Worm (Caenorhabditis elegans) whole organism, young adult: Measurements from ENCODE around the gene C42C1.8.

Experiments
- B0336.3 ChIP-seq: fragments of 200-800 bp; sonication (Bioruptor generic); IDR thresholded peaks from 2 replicates; pipeline ENCODE4 v1.3.6; 2022; ENCODE audit warnings: missing genetic modification characterization, missing compliant biosample characterization
- C17E4.6 ChIP-seq: fragments of 200-800 bp; sonication (Bioruptor generic); IDR thresholded peaks from 2 replicates; pipeline ENCODE4 v1.3.6; 2022; ENCODE audit warnings: missing genetic modification reagents, missing genetic modification characterization, missing compliant biosample characterization
- F23B12.7 ChIP-seq: sonication (generic microtip); optimal IDR thresholded peaks from 2 replicates; lab custom pipeline; 2017; ENCODE audit warnings: missing genetic modification characterization, mild to moderate bottlenecking, missing compliant biosample characterization, antibody characterized with exemption, moderate library complexity; ENCODE audit not compliant: insufficient read depth
- F33H1.4 ChIP-seq: fragments of 200-800 bp; sonication (Bioruptor generic); IDR thresholded peaks from 2 replicates; pipeline ENCODE4 v1.3.6; 2022; ENCODE audit warnings: missing genetic modification reagents, missing genetic modification characterization, missing compliant biosample characterization
- F49E8.2 ChIP-seq: sonication (generic microtip); optimal IDR thresholded peaks from 3 replicates; lab custom pipeline; 2017; ENCODE audit warnings: missing genetic modification characterization, mild to moderate bottlenecking, missing compliant biosample characterization, antibody characterized with exemption, moderate library complexity; ENCODE audit not compliant: insufficient read depth
- F55B11.4 ChIP-seq: sonication (generic microtip); optimal IDR thresholded peaks from 2 replicates; lab custom pipeline; 2016; ENCODE audit warnings: missing compliant biosample characterization, missing genetic modification characterization, borderline replicate concordance; ENCODE audit not compliant: insufficient read depth
- K12H6.12 ChIP-seq: fragments of 200-800 bp; sonication (Bioruptor generic); optimal IDR thresholded peaks from 2 replicates; lab custom pipeline; 2018; ENCODE audit warnings: mild to moderate bottlenecking, missing genetic modification characterization, missing compliant biosample characterization
- Y67H2A.10 ChIP-seq: fragments of 200-800 bp; sonication (Bioruptor generic); conservative IDR thresholded peaks from 2 replicates; pipeline ENCODE4 v1.3.6; 2022; ENCODE audit warnings: missing genetic modification reagents, missing genetic modification characterization, missing compliant biosample characterization
- Y95B8A.8 ChIP-seq: fragments of 200-800 bp; sonication (Bioruptor generic); IDR thresholded peaks from 2 replicates; pipeline ENCODE4 v1.3.6; 2022; ENCODE audit warnings: missing genetic modification reagents, missing genetic modification characterization, missing compliant biosample characterization
- aptf-2 ChIP-seq: fragments of 200-800 bp; sonication (Bioruptor generic); conservative IDR thresholded peaks from 2 replicates; pipeline ENCODE4 v1.3.6; 2022; ENCODE audit warnings: missing genetic modification reagents, missing genetic modification characterization, missing compliant biosample characterization
- attf-6 ChIP-seq: fragments of 200-800 bp; sonication (Bioruptor generic); IDR thresholded peaks from 2 replicates; pipeline ENCODE4 v1.3.6; 2022; ENCODE audit warnings: missing genetic modification reagents, missing genetic modification characterization, missing compliant biosample characterization
- bed-1 ChIP-seq: fragments of 200-800 bp; sonication (Bioruptor generic); IDR thresholded peaks from 2 replicates; pipeline ENCODE4 v1.3.6; 2022; ENCODE audit warnings: missing genetic modification reagents, missing genetic modification characterization, missing compliant biosample characterization
- cebp-1 ChIP-seq, 2 experiments: fragments of 200-800 bp in 1 of 2; sonication (Bioruptor generic) in 1 of 2; sonication (generic microtip) in 1 of 2; IDR thresholded peaks in 1 of 2; optimal IDR thresholded peaks in 1 of 2; 2 replicates each; pipeline versions ENCODE4 v1.3.6 to Lab custom; 2017 to 2022; ENCODE audit warnings: missing compliant biosample characterization in 2 of 2, missing genetic modification characterization in 2 of 2, mild to moderate bottlenecking in 1 of 2, missing genetic modification reagents in 1 of 2, moderate library complexity in 1 of 2
- cebp-2 ChIP-seq: fragments of 200-800 bp; sonication (Bioruptor generic); IDR thresholded peaks from 2 replicates; pipeline ENCODE4 v1.3.6; 2022; ENCODE audit warnings: missing genetic modification characterization, missing compliant biosample characterization
- ceh-100 ChIP-seq: fragments of 200-800 bp; sonication (Bioruptor generic); IDR thresholded peaks from 2 replicates; pipeline ENCODE4 v1.3.6; 2022; ENCODE audit warnings: missing genetic modification reagents, missing genetic modification characterization, missing compliant biosample characterization
- ceh-27 ChIP-seq: fragments of 200-800 bp; sonication (Bioruptor generic); optimal IDR thresholded peaks from 2 replicates; lab custom pipeline; 2018; ENCODE audit warnings: mild to moderate bottlenecking, missing genetic modification characterization, moderate library complexity, missing compliant biosample characterization
- ceh-79 ChIP-seq: sonication (generic microtip); optimal IDR thresholded peaks from 2 replicates; lab custom pipeline; 2017; ENCODE audit warnings: mild to moderate bottlenecking, missing genetic modification characterization, missing compliant biosample characterization
- dpff-1 ChIP-seq: sonication (generic microtip); optimal IDR thresholded peaks from 2 replicates; lab custom pipeline; 2017; ENCODE audit warnings: mild to moderate bottlenecking, missing genetic modification characterization, missing compliant biosample characterization
- egl-18 ChIP-seq: fragments of 200-800 bp; sonication (Bioruptor generic); IDR thresholded peaks from 2 replicates; pipeline ENCODE4 v1.3.6; 2022; ENCODE audit warnings: missing genetic modification reagents, missing genetic modification characterization, missing compliant biosample characterization
- egrh-3 ChIP-seq: fragments of 200-800 bp; sonication (Bioruptor generic); IDR thresholded peaks from 2 replicates; pipeline ENCODE4 v1.3.6; 2022; ENCODE audit warnings: missing genetic modification reagents, missing genetic modification characterization, missing compliant biosample characterization
- ekl-4 ChIP-seq: fragments of 200-800 bp; sonication (Bioruptor generic); IDR thresholded peaks from 2 replicates; pipeline ENCODE4 v1.3.6; 2022; ENCODE audit warnings: missing genetic modification reagents, missing genetic modification characterization, missing compliant biosample characterization
- ets-4 ChIP-seq: fragments of 200-800 bp; sonication (Bioruptor generic); optimal IDR thresholded peaks from 2 replicates; lab custom pipeline; 2018; ENCODE audit warnings: mild to moderate bottlenecking, missing genetic modification characterization, missing compliant biosample characterization
- gei-17 ChIP-seq: fragments of 200-800 bp; sonication (Bioruptor generic); optimal IDR thresholded peaks from 2 replicates; lab custom pipeline; 2018; ENCODE audit warnings: mild to moderate bottlenecking, missing genetic modification characterization, missing compliant biosample characterization
- hlh-26 ChIP-seq: fragments of 200-800 bp; sonication (Bioruptor generic); conservative IDR thresholded peaks from 2 replicates; pipeline ENCODE4 v1.3.6; 2022; ENCODE audit warnings: missing genetic modification reagents, missing genetic modification characterization, missing compliant biosample characterization
- hmg-1.2 ChIP-seq: fragments of 200-800 bp; sonication (Bioruptor generic); IDR thresholded peaks from 2 replicates; pipeline ENCODE4 v1.3.6; 2022; ENCODE audit warnings: missing genetic modification reagents, missing genetic modification characterization, missing compliant biosample characterization
- lin-26 ChIP-seq: fragments of 200-800 bp; sonication (Bioruptor generic); IDR thresholded peaks from 2 replicates; pipeline ENCODE4 v1.3.6; 2022; ENCODE audit warnings: missing genetic modification reagents, missing genetic modification characterization, missing compliant biosample characterization
- nfya-1 ChIP-seq: sonication (generic microtip); optimal IDR thresholded peaks from 2 replicates; lab custom pipeline; 2017; ENCODE audit warnings: antibody characterized with exemption, missing compliant biosample characterization, missing genetic modification characterization, borderline replicate concordance; ENCODE audit not compliant: insufficient read depth
- nfya-2 ChIP-seq: fragments of 200-800 bp; sonication (Bioruptor generic); IDR thresholded peaks from 2 replicates; pipeline ENCODE4 v1.3.6; 2022; ENCODE audit warnings: missing genetic modification reagents, missing genetic modification characterization, missing compliant biosample characterization
- nfyb-1 ChIP-seq: fragments of 200-800 bp; sonication (Bioruptor generic); IDR thresholded peaks from 2 replicates; pipeline ENCODE4 v1.3.6; 2022; ENCODE audit warnings: missing genetic modification reagents, missing genetic modification characterization, missing compliant biosample characterization
- nhr-120 ChIP-seq: fragments of 200-800 bp; sonication (Bioruptor generic); IDR thresholded peaks from 2 replicates; pipeline ENCODE4 v1.3.6; 2022; ENCODE audit warnings: missing genetic modification characterization, missing compliant biosample characterization
- nhr-179 ChIP-seq: sonication (generic microtip); optimal IDR thresholded peaks from 2 replicates; lab custom pipeline; 2016; ENCODE audit warnings: mild to moderate bottlenecking, missing genetic modification characterization, missing compliant biosample characterization
- nhr-80 ChIP-seq: sonication (generic microtip); optimal IDR thresholded peaks from 2 replicates; lab custom pipeline; 2016; ENCODE audit warnings: missing genetic modification characterization, missing compliant biosample characterization
- rpc-1 ChIP-seq, 2 experiments: fragments of 150-350 bp in 1 of 2; sonication (generic microtip) in 1 of 2; optimal IDR thresholded peaks; 2 replicates each; lab custom pipeline; 2014 to 2018; ENCODE audit warnings: missing biosample characterization in 1 of 2, missing genetic modification characterization in 1 of 2, missing genetic modification reagents in 1 of 2, missing genotype in 1 of 2
- sdz-38 ChIP-seq: sonication (generic microtip); optimal IDR thresholded peaks from 2 replicates; lab custom pipeline; 2016; ENCODE audit warnings: missing genotype, missing genetic modification characterization, missing compliant biosample characterization
- snpc-3.4 ChIP-seq: sonication (generic microtip); optimal IDR thresholded peaks from 2 replicates; lab custom pipeline; 2017; ENCODE audit warnings: missing genetic modification characterization, mild to moderate bottlenecking, missing compliant biosample characterization, antibody characterized with exemption, moderate library complexity, missing genotype, missing genetic modification reagents
- tbp1 ChIP-seq: fragments of 200-800 bp; sonication (Bioruptor generic); optimal IDR thresholded peaks from 2 replicates; lab custom pipeline; 2018; ENCODE audit warnings: mild to moderate bottlenecking, missing genetic modification characterization, missing compliant biosample characterization
- tbx-9 ChIP-seq: sonication (generic microtip); optimal IDR thresholded peaks from 2 replicates; lab custom pipeline; 2016; ENCODE audit warnings: borderline replicate concordance, missing genetic modification characterization, inconsistent platforms, missing compliant biosample characterization
- tlf-1 ChIP-seq: fragments of 200-800 bp; sonication (Bioruptor generic); optimal IDR thresholded peaks from 2 replicates; lab custom pipeline; 2018; ENCODE audit warnings: mild to moderate bottlenecking, missing genetic modification characterization, missing compliant biosample characterization
- xnd-1 ChIP-seq: sonication (generic microtip); optimal IDR thresholded peaks from 2 replicates; lab custom pipeline; 2016; ENCODE audit warnings: missing genotype, missing genetic modification reagents, missing genetic modification characterization, missing compliant biosample characterization
- ztf-25 ChIP-seq: fragments of 200-800 bp; sonication (Bioruptor generic); IDR thresholded peaks from 2 replicates; pipeline ENCODE4 v1.3.6; 2022; ENCODE audit warnings: missing genetic modification reagents, missing genetic modification characterization, missing compliant biosample characterization
- ztf-26 ChIP-seq: sonication (generic microtip); optimal IDR thresholded peaks from 2 replicates; lab custom pipeline; 2017; ENCODE audit warnings: missing genetic modification characterization, missing compliant biosample characterization

Gene C42C1.8

ce11 chrIV:12268272-12269045 is 22.4 kb upstream of the C42C1.8 start, which contains the start of the genes ppm-1.H and rpl-34 (continued):
- TF ChIP-seq F55B11.4 (tag; lab: Kevin White, UChicago) = no peak
- no peak for TF ChIP-seq egrh-3 (GFP tag; lab: Robert Waterston, UW)
- TF ChIP-seq B0336.3 (GFP tag; lab: Robert Waterston, UW) = no peak
- TF ChIP-seq nfya-2 = no peak
- peak; percentile 74 for TF ChIP-seq F33H1.4 (GFP tag; lab: Robert Waterston, UW)
- TF ChIP-seq tbp1 (GFP tag; lab: Kevin White, UChicago) = no peak
- TF ChIP-seq ceh-79 = no peak
- TF ChIP-seq tlf-1 (GFP tag; lab: Kevin White, UChicago) = no peak
- peak; percentile 64 for TF ChIP-seq F23B12.7 (tag; lab: Kevin White, UChicago)
- TF ChIP-seq xnd-1 (tag; lab: Kevin White, UChicago) = no peak
- no peak for TF ChIP-seq aptf-2
- TF ChIP-seq hmg-1.2 (GFP tag; lab: Robert Waterston, UW) = peak; percentile 10; the same call in 1 of the 2 replicates
- no peak for TF ChIP-seq nhr-80 (tag; lab: Kevin White, UChicago)
- TF ChIP-seq ceh-27 (GFP tag; lab: Kevin White, UChicago) = peak; percentile 8
- no peak for TF ChIP-seq nhr-120 (GFP tag; lab: Robert Waterston, UW)
- no peak for TF ChIP-seq nfyb-1 (GFP tag; lab: Robert Waterston, UW)
- TF ChIP-seq Y67H2A.10 (GFP tag; lab: Robert Waterston, UW) = no peak
- no peak for TF ChIP-seq sdz-38
- no peak for TF ChIP-seq dpff-1
- TF ChIP-seq ztf-25 (GFP tag; lab: Robert Waterston, UW) = no peak
- no peak for TF ChIP-seq attf-6 (GFP tag; lab: Robert Waterston, UW)
- peak; percentile 59 for TF ChIP-seq snpc-3.4 (tag; lab: Kevin White, UChicago)
- peak; percentile 8 for TF ChIP-seq F49E8.2 (tag; lab: Kevin White, UChicago)
- no peak for TF ChIP-seq bed-1 (GFP tag; lab: Robert Waterston, UW)
- no peak for TF ChIP-seq Y95B8A.8 (GFP tag; lab: Robert Waterston, UW)
- TF ChIP-seq hlh-26 (GFP tag; lab: Robert Waterston, UW) = no peak
- TF ChIP-seq ztf-26 = no peak
- TF ChIP-seq rpc-1 (optimal IDR thresholded peaks at IDR 0.05; lab: Kevin White, UChicago) = no peak
- no peak for TF ChIP-seq rpc-1 (tag; optimal IDR thresholded peaks at IDR 0.05; lab: Kevin White, UChicago)
- no peak for TF ChIP-seq ceh-100
- TF ChIP-seq C17E4.6 (GFP tag; lab: Robert Waterston, UW) = no peak
- TF ChIP-seq nhr-179 (tag; lab: Kevin White, UChicago) = no peak

ce11 chrIV:12270392-12270791 is 20.5 kb upstream of the C42C1.8 start, which contains the start of gene C42C1.3:
Gene C42C1.3 (minus strand): TSS chrIV:12270492.
- no peak for TF ChIP-seq lin-26 (GFP tag; lab: Robert Waterston, UW)
- TF ChIP-seq cebp-2 (GFP tag; lab: Robert Waterston, UW) = no peak
- TF ChIP-seq K12H6.12 = no peak
- TF ChIP-seq ets-4 (GFP tag; lab: Kevin White, UChicago) = no peak
- no peak for TF ChIP-seq Y67H2A.10 (GFP tag; lab: Robert Waterston, UW)
- TF ChIP-seq tbx-9 (tag; lab: Kevin White, UChicago) = no peak
- TF ChIP-seq aptf-2 = no peak
- TF ChIP-seq cebp-1 (GFP tag; IDR thresholded peaks at IDR 0.05; lab: Robert Waterston, UW) = no peak
- no peak for TF ChIP-seq cebp-1 (tag; optimal IDR thresholded peaks at IDR 0.05; lab: Kevin White, UChicago)
- TF ChIP-seq nfya-1 = no peak
- TF ChIP-seq egl-18 = no peak
- TF ChIP-seq gei-17 (GFP tag; lab: Kevin White, UChicago) = no peak
- TF ChIP-seq ekl-4 = no peak
- TF ChIP-seq hmg-1.2 (GFP tag; lab: Robert Waterston, UW) = no peak
- TF ChIP-seq bed-1 (GFP tag; lab: Robert Waterston, UW) = no peak
